Worm (Caenorhabditis elegans) whole organism, early embryonic: ENCODE data around the gene unc-130.

ENCODE experiments used
- B0310.2 ChIP-seq: sonication (generic microtip); optimal IDR thresholded peaks from 2 replicates; lab custom pipeline; 2016; ENCODE audit warnings: mild to moderate bottlenecking, missing genetic modification characterization, missing compliant biosample characterization
- ama-1 ChIP-seq: fragments of 150-350 bp; optimal IDR thresholded peaks from 2 replicates; lab custom pipeline; 2014
- ceh-13 ChIP-seq: fragments of 200-800 bp; sonication (Bioruptor generic); optimal IDR thresholded peaks from 2 replicates; lab custom pipeline; 2018; ENCODE audit warnings: mild to moderate bottlenecking, missing genetic modification characterization, missing compliant biosample characterization
- hnd-1 ChIP-seq: sonication (generic microtip); optimal IDR thresholded peaks from 2 replicates; lab custom pipeline; 2016; ENCODE audit warnings: missing genetic modification characterization, missing compliant biosample characterization

ce11 chrII:11316663-11317062, 34.9 kb downstream of the unc-130 start:
- TF ChIP-seq ceh-13, result no peak
- TF ChIP-seq ama-1 (lab: Kevin White, UChicago), result no peak
- TF ChIP-seq hnd-1 (tag; lab: Kevin White, UChicago), result no peak
- TF ChIP-seq B0310.2, result no peak
